Worm (Caenorhabditis elegans): ENCODE results near the gene srz-48.

DNA sequence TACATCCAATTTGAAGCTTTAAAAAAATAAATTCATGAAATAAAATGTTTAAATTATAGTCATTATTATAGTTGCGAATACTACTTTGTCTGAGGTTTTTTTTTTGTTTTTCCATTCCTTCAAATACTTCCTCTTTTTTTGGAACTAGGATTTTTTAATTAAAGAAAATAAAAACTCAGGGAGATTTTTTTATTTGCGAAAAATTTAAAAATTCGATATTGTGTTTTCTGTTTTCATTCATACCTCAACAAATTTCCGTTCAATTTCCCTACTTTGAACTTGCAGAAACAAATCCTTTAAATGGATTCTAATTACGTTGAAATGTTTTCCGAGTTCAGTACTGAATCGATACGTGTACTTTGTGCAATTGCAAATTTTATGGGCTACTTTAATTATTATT, 48.5 kb upstream of the srz-48 start, which contains the start of gene srw-32:
- no peak for TF ChIP-seq fos-1 (tag; optimal IDR thresholded peaks at IDR 0.05)
- no peak for TF ChIP-seq egl-27 (tag; optimal IDR thresholded peaks at IDR 0.05)
- no peak for TF ChIP-seq pha-4 (tag; optimal IDR thresholded peaks at IDR 0.05)
- TF ChIP-seq lin-15B (tag; optimal IDR thresholded peaks at IDR 0.05): no peak
- no peak for TF ChIP-seq daf-12 (tag; optimal IDR thresholded peaks at IDR 0.05)

Measured in whole organism, L3 larva.